Worm (Caenorhabditis elegans): ENCODE results near the gene rdl-1.

- TF ChIP-seq W03F9.2 (tag; optimal IDR thresholded peaks at IDR 0.05) (no peak), him-1 (tag; optimal IDR thresholded peaks at IDR 0.05) (no peak), dao-5 (tag; optimal IDR thresholded peaks at IDR 0.05) (no peak)
These were observed 30.3 kb upstream of the rdl-1 start for ce11 chrIV:7800338-7800737.

All from whole organism, L4/young adult.